Fruit fly (Drosophila melanogaster) whole organism, prepupa: ENCODE data around the gene CG42659.
A peak's percentile ranks its signal among the peaks of the same experiment; 100 is the strongest.

Experiments
- CG10631 ChIP-seq: fragments of 200-800 bp; sonication (Bioruptor generic); optimal IDR thresholded peaks from 2 replicates; lab custom pipeline; 2016; ENCODE audit warnings: missing biosample characterization, missing genetic modification characterization
- CG10669 ChIP-seq: fragments of 200-800 bp; sonication (Bioruptor generic); optimal IDR thresholded peaks from 3 replicates; lab custom pipeline; 2018; ENCODE audit warnings: missing biosample characterization, mild to moderate bottlenecking, missing genetic modification characterization, moderate library complexity
- CG11294 ChIP-seq: fragments of 200-800 bp; sonication (Bioruptor generic); IDR thresholded peaks from 2 replicates; pipeline ENCODE4 v1.3.6; 2022; ENCODE audit warnings: missing biosample characterization, missing genetic modification characterization
- CG11762 ChIP-seq: fragments of 200-800 bp; sonication (Bioruptor generic); optimal IDR thresholded peaks from 3 replicates; lab custom pipeline; 2016; ENCODE audit warnings: missing biosample characterization, missing genetic modification characterization; ENCODE audit not compliant: insufficient read depth
- CG3032 ChIP-seq: fragments of 200-800 bp; optimal IDR thresholded peaks from 2 replicates; lab custom pipeline; 2019; ENCODE audit warnings: missing biosample characterization, mild to moderate bottlenecking, missing genetic modification characterization, moderate library complexity
- CG31627 ChIP-seq: fragments of 200-800 bp; sonication (Bioruptor generic); optimal IDR thresholded peaks from 3 replicates; lab custom pipeline; 2016; ENCODE audit warnings: missing biosample characterization, missing genetic modification characterization
- CG3919 ChIP-seq: fragments of 200-800 bp; sonication (Bioruptor generic); optimal IDR thresholded peaks from 3 replicates; lab custom pipeline; 2016; ENCODE audit warnings: missing biosample characterization, missing genetic modification characterization
- CG4318 ChIP-seq: fragments of 200-800 bp; sonication (Bioruptor generic); optimal IDR thresholded peaks from 3 replicates; lab custom pipeline; 2017; ENCODE audit warnings: missing biosample characterization, mild to moderate bottlenecking, missing genetic modification characterization
- CG6163 ChIP-seq: fragments of 200-800 bp; sonication (Bioruptor generic); IDR thresholded peaks from 3 replicates; pipeline ENCODE4 v1.3.6; 2022; ENCODE audit warnings: missing biosample characterization, missing genetic modification characterization
- CG6276 ChIP-seq: fragments of 200-800 bp; sonication (Bioruptor generic); optimal IDR thresholded peaks from 2 replicates; lab custom pipeline; 2017; ENCODE audit warnings: missing biosample characterization, mild to moderate bottlenecking, missing genetic modification characterization
- CG6792 ChIP-seq: fragments of 200-800 bp; sonication (Bioruptor generic); optimal IDR thresholded peaks from 3 replicates; lab custom pipeline; 2016; ENCODE audit warnings: missing biosample characterization, missing genetic modification characterization
- CG8119 ChIP-seq: fragments of 200-800 bp; sonication (Bioruptor generic); IDR thresholded peaks from 3 replicates; pipeline ENCODE4 v1.3.6; 2022; ENCODE audit warnings: missing biosample characterization, missing genetic modification characterization
- CG8319 ChIP-seq: fragments of 200-800 bp; sonication (Bioruptor generic); optimal IDR thresholded peaks from 3 replicates; lab custom pipeline; 2016; ENCODE audit warnings: missing biosample characterization, missing genetic modification characterization
- Eip75B ChIP-seq: fragments of 200-800 bp; sonication (Bioruptor generic); optimal IDR thresholded peaks from 3 replicates; lab custom pipeline; 2016; ENCODE audit warnings: missing biosample characterization, missing genetic modification characterization
- Eip93F ChIP-seq: fragments of 200-800 bp; sonication (Bioruptor generic); optimal IDR thresholded peaks from 2 replicates; lab custom pipeline; 2016; ENCODE audit warnings: missing biosample characterization, mild to moderate bottlenecking, missing genetic modification characterization
- Ets21C ChIP-seq: fragments of 200-800 bp; sonication (Bioruptor generic); optimal IDR thresholded peaks from 3 replicates; lab custom pipeline; 2016; ENCODE audit warnings: missing biosample characterization, missing genetic modification characterization
- Hr38 ChIP-seq: sonication (Bioruptor generic); optimal IDR thresholded peaks from 2 replicates; lab custom pipeline; 2016; ENCODE audit warnings: missing biosample characterization, missing genetic modification characterization
- Hr39 ChIP-seq: fragments of 200-800 bp; sonication (Bioruptor generic); optimal IDR thresholded peaks from 2 replicates; lab custom pipeline; 2016; ENCODE audit warnings: missing biosample characterization, missing genetic modification characterization
- Hr4 ChIP-seq: fragments of 200-800 bp; sonication (Bioruptor generic); optimal IDR thresholded peaks from 3 replicates; lab custom pipeline; 2016; ENCODE audit warnings: missing biosample characterization, missing genetic modification characterization
- Lpt ChIP-seq: fragments of 200-800 bp; sonication (Bioruptor generic); optimal IDR thresholded peaks from 3 replicates; lab custom pipeline; 2016; ENCODE audit warnings: missing biosample characterization, missing genetic modification characterization
- OdsH ChIP-seq: fragments of 200-800 bp; sonication (Bioruptor generic); optimal IDR thresholded peaks from 3 replicates; lab custom pipeline; 2016; ENCODE audit warnings: missing biosample characterization, missing genetic modification characterization
- Smox ChIP-seq: fragments of 200-800 bp; sonication (Bioruptor generic); optimal IDR thresholded peaks from 3 replicates; lab custom pipeline; 2016; ENCODE audit warnings: missing biosample characterization, missing genetic modification characterization
- Sox14 ChIP-seq: fragments of 200-800 bp; sonication (Bioruptor generic); optimal IDR thresholded peaks from 3 replicates; lab custom pipeline; 2016; ENCODE audit warnings: missing biosample characterization, missing genetic modification characterization
- achi ChIP-seq: fragments of 200-800 bp; sonication (Bioruptor generic); optimal IDR thresholded peaks from 3 replicates; lab custom pipeline; 2016; ENCODE audit warnings: missing biosample characterization, missing genetic modification characterization
- acj6 ChIP-seq: fragments of 200-800 bp; sonication (Bioruptor generic); optimal IDR thresholded peaks from 3 replicates; lab custom pipeline; 2016; ENCODE audit warnings: missing biosample characterization, missing genetic modification characterization
- dac ChIP-seq: fragments of 200-800 bp; sonication (Bioruptor generic); optimal IDR thresholded peaks from 2 replicates; lab custom pipeline; 2017; ENCODE audit warnings: missing biosample characterization, mild to moderate bottlenecking, missing genetic modification characterization
- dsx ChIP-seq: fragments of 200-800 bp; optimal IDR thresholded peaks from 3 replicates; lab custom pipeline; 2019; ENCODE audit warnings: missing biosample characterization, mild to moderate bottlenecking, missing genetic modification characterization, moderate library complexity; ENCODE audit not compliant: poor library complexity, severe bottlenecking
- eg ChIP-seq: fragments of 200-800 bp; sonication (Bioruptor generic); IDR thresholded peaks from 3 replicates; pipeline ENCODE4 v1.3.6; 2022; ENCODE audit warnings: missing biosample characterization, missing genetic modification characterization
- fd59A ChIP-seq: fragments of 200-800 bp; sonication (Bioruptor generic); optimal IDR thresholded peaks from 2 replicates; lab custom pipeline; 2017; ENCODE audit warnings: missing biosample characterization, mild to moderate bottlenecking, missing genetic modification characterization, missing genetic modification reagents
- fd85E ChIP-seq: fragments of 200-800 bp; sonication (Bioruptor generic); optimal IDR thresholded peaks from 3 replicates; lab custom pipeline; 2016; ENCODE audit warnings: missing biosample characterization, missing genetic modification characterization
- fkh ChIP-seq: fragments of 200-800 bp; sonication (Bioruptor generic); optimal IDR thresholded peaks from 3 replicates; lab custom pipeline; 2017; ENCODE audit warnings: missing biosample characterization, mild to moderate bottlenecking, missing genetic modification characterization, moderate library complexity
- lz ChIP-seq: fragments of 200-800 bp; sonication (Bioruptor generic); optimal IDR thresholded peaks from 3 replicates; lab custom pipeline; 2016; ENCODE audit warnings: missing biosample characterization, missing genetic modification characterization
- net ChIP-seq: fragments of 200-800 bp; sonication (Bioruptor generic); optimal IDR thresholded peaks from 3 replicates; lab custom pipeline; 2016; ENCODE audit warnings: missing biosample characterization, missing genetic modification characterization
- salr ChIP-seq, 2 experiments: fragments of 200-800 bp; sonication (Bioruptor generic); optimal IDR thresholded peaks; 3 replicates each; lab custom pipeline; 2016 to 2018; ENCODE audit warnings: missing biosample characterization in 2 of 2, missing genetic modification characterization in 2 of 2, mild to moderate bottlenecking in 1 of 2
- spab ChIP-seq: fragments of 200-800 bp; sonication (Bioruptor generic); optimal IDR thresholded peaks from 2 replicates; lab custom pipeline; 2017; ENCODE audit warnings: missing biosample characterization, mild to moderate bottlenecking, missing genetic modification characterization, missing genetic modification reagents
- svp ChIP-seq: fragments of 200-800 bp; sonication (Bioruptor generic); peaks from one replicate; lab custom pipeline; 2016; ENCODE audit warnings: missing biosample characterization, missing genetic modification characterization
- vri ChIP-seq: fragments of 200-800 bp; sonication (Bioruptor generic); optimal IDR thresholded peaks from 3 replicates; lab custom pipeline; 2016; ENCODE audit warnings: missing biosample characterization, mild to moderate bottlenecking, missing genetic modification characterization

CG42659 gene

dm6 chr2L:18007060-18007459 is at the start of gene CG42659:
Gene CG42659, plus strand, starts transcription at chr2L:18007360.
- TF ChIP-seq CG31627 (GFP tag; lab: Kevin White, UChicago) (no peak), eg (GFP tag; lab: Robert Waterston, UW) (no peak), achi (GFP tag; lab: Kevin White, UChicago) (no peak), net (GFP tag; lab: Kevin White, UChicago) (no peak)
- TF ChIP-seq, all 60 proteins: peak for 0

dm6 chr2L:17958306-17958705 is 48.9 kb upstream of the CG42659 start:
- TF ChIP-seq CG6792 (GFP tag; lab: Kevin White, UChicago) (no peak), CG8319 (GFP tag; lab: Kevin White, UChicago) (no peak), spab (GFP tag; lab: Kevin White, UChicago) (no peak)

- TF ChIP-seq CG31627 (GFP tag; lab: Kevin White, UChicago) (no peak), Eip93F (GFP tag; lab: Kevin White, UChicago) (no peak)
These were observed 46.9 kb upstream of the CG42659 start for dm6 chr2L:17960214-17960613.

- no peak for TF ChIP-seq acj6
- TF ChIP-seq CG11294 (GFP tag; lab: Robert Waterston, UW), result 0 out of 2 replicates have a peak, but pooled peaks have one; percentile 22
- no peak for TF ChIP-seq achi (GFP tag; lab: Kevin White, UChicago)
- TF ChIP-seq salr (GFP tag; optimal IDR thresholded peaks at IDR 0.05; lab: Kevin White, UChicago), result peak in 1 of 2 experiments; percentile 20
- peak; percentile 75 for TF ChIP-seq Sox14 (GFP tag; lab: Kevin White, UChicago)
- TF ChIP-seq CG4318 (GFP tag; lab: Kevin White, UChicago), result peak; percentile 11
- peak; percentile 40 for TF ChIP-seq CG3919 (GFP tag; lab: Kevin White, UChicago)
- TF ChIP-seq dac (GFP tag; lab: Kevin White, UChicago), result no peak
- no peak for TF ChIP-seq CG11762
- TF ChIP-seq svp (GFP tag; lab: Kevin White, UChicago), result peak; percentile 55
- TF ChIP-seq CG6163 (GFP tag; lab: Robert Waterston, UW), result peak; percentile 57; the same call in 2 of the 3 replicates
- TF ChIP-seq Hr4, result peak; percentile 39
- no peak for TF ChIP-seq CG6276 (GFP tag; lab: Kevin White, UChicago)
- TF ChIP-seq net (GFP tag; lab: Kevin White, UChicago), result no peak
- peak; percentile 48 for TF ChIP-seq CG31627 (GFP tag; lab: Kevin White, UChicago)
- no peak for TF ChIP-seq spab (GFP tag; lab: Kevin White, UChicago)
- TF ChIP-seq Hr39, result peak; percentile 30
- TF ChIP-seq Ets21C (GFP tag; lab: Kevin White, UChicago), result peak; percentile 16
- TF ChIP-seq lz (GFP tag; lab: Kevin White, UChicago), result peak; percentile 34
- TF ChIP-seq CG8119, result 0 out of 3 replicates have a peak, but pooled peaks have one; percentile 29
- TF ChIP-seq eg (GFP tag; lab: Robert Waterston, UW), result peak; percentile 57; the same call in 1 of the 3 replicates
- TF ChIP-seq Eip93F (GFP tag; lab: Kevin White, UChicago), result no peak
- peak; percentile 28 for TF ChIP-seq Smox
- peak; percentile 45 for TF ChIP-seq CG10631
- TF ChIP-seq dsx (GFP tag; lab: Kevin White, UChicago), result no peak
These were observed 44.0 kb upstream of the CG42659 start, which contains the start of gene CG5674 for dm6 chr2L:17963071-17963567. Gene CG5674, plus strand, starts transcription at chr2L:17963379.

dm6 chr2L:17963710-17964109 is 43.5 kb upstream of the CG42659 start:
- TF ChIP-seq CG31627 (GFP tag; lab: Kevin White, UChicago) (no peak), CG10669 (no peak), Sox14 (GFP tag; lab: Kevin White, UChicago) (no peak), salr (GFP tag; optimal IDR thresholded peaks at IDR 0.05; lab: Kevin White, UChicago) (no peak), Hr38 (GFP tag; lab: Kevin White, UChicago) (no peak), fd85E (GFP tag; lab: Kevin White, UChicago) (no peak), CG3032 (tag; lab: Kevin White, UChicago) (no peak), lz (GFP tag; lab: Kevin White, UChicago) (no peak), Ets21C (GFP tag; lab: Kevin White, UChicago) (no peak), eg (GFP tag; lab: Robert Waterston, UW) (no peak), Eip75B (GFP tag; lab: Kevin White, UChicago) (no peak), fd59A (GFP tag; lab: Kevin White, UChicago) (no peak), CG8319 (GFP tag; lab: Kevin White, UChicago) (no peak), CG8119 (no peak), CG11762 (no peak), fkh (GFP tag; lab: Kevin White, UChicago) (no peak), net (GFP tag; lab: Kevin White, UChicago) (no peak), Lpt (GFP tag; lab: Kevin White, UChicago) (no peak), OdsH (GFP tag; lab: Kevin White, UChicago) (no peak), vri (GFP tag; lab: Kevin White, UChicago) (no peak)
